Worm (Caenorhabditis elegans) whole organism, L4 larva: ENCODE results near the gene srw-24.

Source experiments
- F26F4.8 ChIP-seq: fragments of 200-800 bp; sonication (Bioruptor generic); conservative IDR thresholded peaks from 2 replicates; pipeline ENCODE4 v1.3.6; 2022; ENCODE audit warnings: missing genetic modification characterization, missing compliant biosample characterization
- F37D6.2 ChIP-seq: sonication (generic microtip); optimal IDR thresholded peaks from 2 replicates; lab custom pipeline; 2016; ENCODE audit warnings: mild to moderate bottlenecking, missing genetic modification characterization, missing compliant biosample characterization
- F49E8.2 ChIP-seq: sonication (generic microtip); optimal IDR thresholded peaks from 2 replicates; lab custom pipeline; 2016; ENCODE audit warnings: missing compliant biosample characterization, mild to moderate bottlenecking, missing genetic modification characterization, borderline replicate concordance
- R02D3.7 ChIP-seq: fragments of 150-350 bp; sonication (generic microtip); optimal IDR thresholded peaks from 3 replicates; lab custom pipeline; 2014; ENCODE audit warnings: missing biosample characterization, missing genetic modification characterization
- Y48G9A.11 ChIP-seq: fragments of 200-800 bp; sonication (Bioruptor generic); IDR thresholded peaks from 2 replicates; pipeline ENCODE4 v1.3.6; 2022; ENCODE audit warnings: missing genetic modification reagents, missing genetic modification characterization, missing compliant biosample characterization
- Y75B8A.6 ChIP-seq: fragments of 200-800 bp; sonication (Bioruptor generic); IDR thresholded peaks from 2 replicates; pipeline ENCODE4 v1.3.6; 2022; ENCODE audit warnings: missing genetic modification reagents, missing genetic modification characterization, missing compliant biosample characterization
- ZK546.5 ChIP-seq, 2 experiments: sonication (generic microtip); optimal IDR thresholded peaks; 2 replicates each; lab custom pipeline; 2017; ENCODE audit warnings: missing biosample characterization in 2 of 2, missing genetic modification characterization in 2 of 2
- arid-1 ChIP-seq: fragments of 200-800 bp; sonication (Bioruptor generic); conservative IDR thresholded peaks from 2 replicates; pipeline ENCODE4 v1.3.6; 2022; ENCODE audit warnings: missing genetic modification reagents, missing genetic modification characterization, missing compliant biosample characterization
- ceh-20 ChIP-seq: fragments of 200-800 bp; sonication (Bioruptor generic); IDR thresholded peaks from 2 replicates; pipeline ENCODE4 v1.3.6; 2022; ENCODE audit warnings: missing genetic modification reagents, missing genetic modification characterization, missing compliant biosample characterization
- ceh-28 ChIP-seq: fragments of 150-350 bp; optimal IDR thresholded peaks from 2 replicates; lab custom pipeline; 2014; ENCODE audit warnings: missing biosample characterization, missing genetic modification reagents, missing genetic modification characterization
- ces-1 ChIP-seq: fragments of 150-350 bp; sonication (generic microtip); optimal IDR thresholded peaks from 4 replicates; lab custom pipeline; 2014; ENCODE audit warnings: missing biosample characterization, missing genetic modification reagents, missing genetic modification characterization
- cey-2 ChIP-seq: sonication (generic microtip); optimal IDR thresholded peaks from 3 replicates; lab custom pipeline; 2017; ENCODE audit warnings: missing genetic modification characterization, mild to moderate bottlenecking, missing compliant biosample characterization, antibody characterized with exemption, borderline replicate concordance; ENCODE audit not compliant: insufficient read depth
- ctbp-1 ChIP-seq: fragments of 200-800 bp; sonication (Bioruptor generic); IDR thresholded peaks from 2 replicates; pipeline ENCODE4 v1.3.6; 2022; ENCODE audit warnings: missing genetic modification reagents, missing genetic modification characterization, missing compliant biosample characterization
- daf-12 ChIP-seq: fragments of 150-350 bp; optimal IDR thresholded peaks from 2 replicates; lab custom pipeline; 2014; ENCODE audit warnings: missing biosample characterization, missing genetic modification reagents, missing genetic modification characterization
- daf-16 ChIP-seq, 3 experiments: sonication (generic microtip); optimal IDR thresholded peaks; 2 replicates each; lab custom pipeline; 2016 to 2017; ENCODE audit warnings: missing genetic modification characterization in 3 of 3, missing genetic modification reagents in 3 of 3, mild to moderate bottlenecking in 2 of 3, missing compliant biosample characterization in 2 of 3, missing biosample characterization in 1 of 3, moderate library complexity in 1 of 3
- dmd-6 ChIP-seq: fragments of 200-800 bp; sonication (Bioruptor generic); IDR thresholded peaks from 2 replicates; pipeline ENCODE4 v1.3.6; 2022; ENCODE audit warnings: missing genetic modification reagents, missing genetic modification characterization, missing compliant biosample characterization
- dmd-8 ChIP-seq: fragments of 200-800 bp; sonication (Bioruptor generic); IDR thresholded peaks from 2 replicates; pipeline ENCODE4 v1.3.6; 2022; ENCODE audit warnings: missing genetic modification characterization, missing compliant biosample characterization
- dmd-9 ChIP-seq: fragments of 200-800 bp; sonication (Bioruptor generic); IDR thresholded peaks from 2 replicates; pipeline ENCODE4 v1.3.6; 2022; ENCODE audit warnings: missing genetic modification reagents, missing genetic modification characterization, missing compliant biosample characterization
- duxl-1 ChIP-seq: sonication (generic microtip); optimal IDR thresholded peaks from 2 replicates; lab custom pipeline; 2016; ENCODE audit warnings: mild to moderate bottlenecking, missing genetic modification characterization, moderate library complexity, missing compliant biosample characterization; ENCODE audit not compliant: poor library complexity
- egl-27 ChIP-seq: sonication (generic microtip); optimal IDR thresholded peaks from 3 replicates; lab custom pipeline; 2017; ENCODE audit warnings: missing biosample characterization, missing genetic modification reagents, missing genetic modification characterization
- hif-1 ChIP-seq, 2 experiments: sonication (generic microtip); optimal IDR thresholded peaks; 2 replicates each; lab custom pipeline; 2016 to 2017; ENCODE audit warnings: missing compliant biosample characterization in 2 of 2, missing genetic modification characterization in 2 of 2, missing genetic modification reagents in 2 of 2, missing genotype in 2 of 2, mild to moderate bottlenecking in 1 of 2
- lin-1 ChIP-seq: fragments of 200-800 bp; sonication (Bioruptor generic); IDR thresholded peaks from 2 replicates; pipeline ENCODE4 v1.3.6; 2022; ENCODE audit warnings: missing genetic modification reagents, missing genetic modification characterization, missing compliant biosample characterization
- lin-13 ChIP-seq: fragments of 150-350 bp; optimal IDR thresholded peaks from 2 replicates; lab custom pipeline; 2014; ENCODE audit warnings: missing biosample characterization, missing genetic modification reagents, missing genetic modification characterization
- lin-38 ChIP-seq: fragments of 200-800 bp; sonication (Bioruptor generic); IDR thresholded peaks from 2 replicates; pipeline ENCODE4 v1.3.6; 2022; ENCODE audit warnings: missing genetic modification reagents, missing genetic modification characterization, missing compliant biosample characterization
- lsy-2 ChIP-seq, 2 experiments: fragments of 150-350 bp in 1 of 2; sonication (generic microtip) in 1 of 2; optimal IDR thresholded peaks; 2 replicates each; lab custom pipeline; 2014 to 2017; ENCODE audit warnings: missing biosample characterization in 2 of 2, missing genetic modification characterization in 2 of 2
- mdl-1 ChIP-seq, 2 experiments: fragments of 150-350 bp in 1 of 2; sonication (generic microtip) in 1 of 2; optimal IDR thresholded peaks; 2 replicates each; lab custom pipeline; 2014 to 2017; ENCODE audit warnings: missing biosample characterization in 2 of 2, missing genetic modification characterization in 2 of 2
- nhr-102 ChIP-seq: sonication (generic microtip); optimal IDR thresholded peaks from 2 replicates; lab custom pipeline; 2016; ENCODE audit warnings: mild to moderate bottlenecking, missing genetic modification characterization, moderate library complexity, missing compliant biosample characterization
- nhr-111 ChIP-seq: fragments of 200-800 bp; sonication (Bioruptor generic); optimal IDR thresholded peaks from 2 replicates; lab custom pipeline; 2018; ENCODE audit warnings: mild to moderate bottlenecking, missing genetic modification characterization, missing compliant biosample characterization
- nhr-25 ChIP-seq: sonication (generic microtip); optimal IDR thresholded peaks from 2 replicates; lab custom pipeline; 2017; ENCODE audit warnings: missing genetic modification characterization, mild to moderate bottlenecking, missing compliant biosample characterization, antibody characterized with exemption, moderate library complexity, borderline replicate concordance; ENCODE audit not compliant: insufficient read depth
- nhr-42 ChIP-seq: fragments of 200-800 bp; sonication (Bioruptor generic); IDR thresholded peaks from 2 replicates; pipeline ENCODE4 v1.3.6; 2022; ENCODE audit warnings: missing genetic modification characterization, missing compliant biosample characterization
- nhr-48 ChIP-seq: sonication (generic microtip); optimal IDR thresholded peaks from 2 replicates; lab custom pipeline; 2016; ENCODE audit warnings: mild to moderate bottlenecking, missing genetic modification characterization, missing compliant biosample characterization
- nhr-6 ChIP-seq: fragments of 150-350 bp; optimal IDR thresholded peaks from 2 replicates; lab custom pipeline; 2014; ENCODE audit warnings: missing biosample characterization, missing genetic modification characterization
- nhr-77 ChIP-seq: fragments of 150-350 bp; optimal IDR thresholded peaks from 2 replicates; lab custom pipeline; 2014; ENCODE audit warnings: missing biosample characterization, missing genetic modification characterization
- pha-4 ChIP-seq, 2 experiments: fragments of 150-350 bp in 1 of 2; fragments of 200-800 bp in 1 of 2; sonication (Bioruptor generic) in 1 of 2; IDR thresholded peaks in 1 of 2; optimal IDR thresholded peaks in 1 of 2; 2 replicates each; pipeline versions ENCODE4 v1.3.6 to Lab custom; 2014 to 2022; ENCODE audit warnings: missing genetic modification characterization in 2 of 2, missing genetic modification reagents in 2 of 2, missing biosample characterization in 1 of 2, missing compliant biosample characterization in 1 of 2
- pqm-1 ChIP-seq: sonication (generic microtip); optimal IDR thresholded peaks from 2 replicates; lab custom pipeline; 2017; ENCODE audit warnings: missing biosample characterization, missing genetic modification characterization
- sdz-12 ChIP-seq: fragments of 200-800 bp; sonication (Bioruptor generic); optimal IDR thresholded peaks from 2 replicates; lab custom pipeline; 2018; ENCODE audit warnings: mild to moderate bottlenecking, missing genetic modification characterization, missing compliant biosample characterization
- set-16 ChIP-seq: fragments of 200-800 bp; sonication (Bioruptor generic); IDR thresholded peaks from 2 replicates; pipeline ENCODE4 v1.3.6; 2022; ENCODE audit warnings: missing genetic modification reagents, missing genetic modification characterization, missing compliant biosample characterization
- snpc-1.2 ChIP-seq: fragments of 200-800 bp; sonication (Bioruptor generic); IDR thresholded peaks from 2 replicates; pipeline ENCODE4 v1.3.6; 2022; ENCODE audit warnings: missing genetic modification reagents, missing genetic modification characterization, missing compliant biosample characterization
- spr-3 ChIP-seq: fragments of 200-800 bp; sonication (Bioruptor generic); optimal IDR thresholded peaks from 2 replicates; lab custom pipeline; 2018; ENCODE audit warnings: mild to moderate bottlenecking, missing genetic modification characterization, missing compliant biosample characterization
- tag-97 ChIP-seq: fragments of 200-800 bp; sonication (Bioruptor generic); IDR thresholded peaks from 2 replicates; pipeline ENCODE4 v1.3.6; 2022; ENCODE audit warnings: missing genetic modification characterization, missing compliant biosample characterization
- tra-1 ChIP-seq: fragments of 200-800 bp; sonication (Bioruptor generic); IDR thresholded peaks from 2 replicates; pipeline ENCODE4 v1.3.6; 2022; ENCODE audit warnings: missing genetic modification reagents, missing genetic modification characterization, missing compliant biosample characterization
- unc-130 ChIP-seq: sonication (generic microtip); optimal IDR thresholded peaks from 2 replicates; lab custom pipeline; 2016; ENCODE audit warnings: missing genetic modification reagents, missing genetic modification characterization, missing compliant biosample characterization
- unc-62 ChIP-seq, 3 experiments: fragments of 150-350 bp in 1 of 3; sonication (generic microtip); optimal IDR thresholded peaks in 2 of 3; peaks in 1 of 3; 1 replicate in 1 of 3; 2 replicates in 2 of 3; lab custom pipeline; 2014 to 2017; ENCODE audit warnings: missing biosample characterization in 3 of 3, missing genetic modification characterization in 3 of 3, missing genetic modification reagents in 3 of 3, missing genotype in 1 of 3
- vab-7 ChIP-seq: fragments of 200-800 bp; sonication (Bioruptor generic); IDR thresholded peaks from 2 replicates; pipeline ENCODE4 v1.3.6; 2022; ENCODE audit warnings: missing genetic modification reagents, missing genetic modification characterization, missing compliant biosample characterization

The srw-24 gene

ce11 chrV:15184097-15185040 lies 39.4 kb upstream of the srw-24 start, which contains the start of gene Y75B12B.1 (continued):
- TF ChIP-seq F26F4.8 (no peak), lsy-2 (tag; optimal IDR thresholded peaks at IDR 0.05; lab: Kevin White, UChicago) (no peak), egl-27 (tag; lab: Kevin White, UChicago) (no peak), nhr-6 (tag; lab: Kevin White, UChicago) (no peak), F37D6.2 (tag; lab: Kevin White, UChicago) (no peak), daf-16 (GFP tag; optimal IDR thresholded peaks at IDR 0.05; lab: Kevin White, UChicago) (no peak), daf-16 (tag; optimal IDR thresholded peaks at IDR 0.05; lab: Kevin White, UChicago) (no peak), nhr-111 (GFP tag; lab: Kevin White, UChicago) (no peak), F49E8.2 (peak; percentile 78), sdz-12 (GFP tag; lab: Kevin White, UChicago) (no peak), lin-38 (peak; percentile 74), ctbp-1 (GFP tag; lab: Robert Waterston, UW) (no peak), ceh-20 (GFP tag; lab: Robert Waterston, UW) (no peak), vab-7 (GFP tag; lab: Robert Waterston, UW) (no peak), Y75B8A.6 (GFP tag; lab: Robert Waterston, UW) (no peak), snpc-1.2 (GFP tag; lab: Robert Waterston, UW) (0 out of 2 replicates have a peak, but pooled peaks have one; percentile 39), ces-1 (GFP tag; lab: Kevin White, UChicago) (no peak)

DNA sequence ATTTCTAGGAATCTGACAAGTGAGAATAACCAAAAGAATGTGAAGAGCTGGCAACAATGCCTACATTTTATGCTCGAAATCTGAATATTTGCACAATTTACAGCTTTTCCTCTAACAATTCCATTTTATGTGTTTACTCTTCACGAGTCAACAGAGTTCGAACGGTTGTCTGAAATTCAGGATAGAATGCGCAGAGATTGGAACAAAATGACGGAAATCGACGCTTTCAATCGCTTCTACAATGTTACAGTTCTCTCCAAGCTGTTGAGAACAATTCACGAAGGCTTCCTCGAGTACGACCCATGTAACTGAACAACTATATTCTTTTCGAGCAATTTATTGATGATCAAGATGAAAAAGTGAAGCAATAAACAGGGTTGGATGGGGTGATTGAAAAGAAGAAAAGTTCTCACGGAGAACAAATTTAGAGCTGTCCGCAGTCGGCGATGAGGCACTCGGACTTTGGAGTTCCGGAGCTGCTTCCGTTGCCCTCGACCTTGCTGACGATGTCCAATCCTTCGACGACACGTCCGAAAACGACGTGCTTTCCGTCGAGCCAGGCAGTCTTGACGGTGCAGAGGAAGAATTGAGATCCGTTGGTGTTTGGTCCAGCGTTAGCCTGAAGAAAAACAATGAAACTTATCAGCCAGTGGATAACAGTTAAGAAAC lies 37.4 kb upstream of the srw-24 start, which contains the start of gene Y75B12B.3:
Gene Y75B12B.3 (minus strand): TSS at position 21 of the 669 bp plus-strand sequence.
- TF ChIP-seq R02D3.7: no peak
- no peak for TF ChIP-seq spr-3
- TF ChIP-seq nhr-25: no peak
- TF ChIP-seq dmd-8: 0 out of 2 replicates have a peak, but pooled peaks have one; percentile 4
- TF ChIP-seq set-16 (GFP tag; lab: Robert Waterston, UW): peak; percentile 65
- TF ChIP-seq unc-62 (GFP tag; optimal IDR thresholded peaks at IDR 0.05 in 1 of 2; lab: Kevin White, UChicago): no peak
- no peak for TF ChIP-seq unc-62 (tag; optimal IDR thresholded peaks at IDR 0.05; lab: Kevin White, UChicago)
- no peak for TF ChIP-seq nhr-77 (tag; lab: Kevin White, UChicago)
- peak; percentile 46; the same call in 1 of the 2 replicates for TF ChIP-seq Y48G9A.11 (GFP tag; lab: Robert Waterston, UW)
- no peak for TF ChIP-seq daf-12 (tag; lab: Kevin White, UChicago)
- no peak for TF ChIP-seq cey-2 (tag; lab: Kevin White, UChicago)
- no peak for TF ChIP-seq nhr-48 (tag; lab: Kevin White, UChicago)
- TF ChIP-seq dmd-9 (GFP tag; lab: Robert Waterston, UW): no peak
- TF ChIP-seq ceh-28 (tag; lab: Kevin White, UChicago): no peak
- no peak for TF ChIP-seq dmd-6 (GFP tag; lab: Robert Waterston, UW)
- TF ChIP-seq tra-1 (GFP tag; lab: Robert Waterston, UW): no peak
- peak; percentile 39; the same call in 1 of the 2 replicates for TF ChIP-seq arid-1 (GFP tag; lab: Robert Waterston, UW)
- TF ChIP-seq hif-1 (tag; optimal IDR thresholded peaks at IDR 0.05; lab: Kevin White, UChicago): no peak
- TF ChIP-seq tag-97 (GFP tag; lab: Robert Waterston, UW): no peak
- TF ChIP-seq nhr-42 (GFP tag; lab: Robert Waterston, UW): no peak
- no peak for TF ChIP-seq duxl-1
- TF ChIP-seq lin-1 (GFP tag; lab: Robert Waterston, UW): no peak
- no peak for TF ChIP-seq pqm-1 (tag; lab: Kevin White, UChicago)
- no peak for TF ChIP-seq mdl-1 (tag; optimal IDR thresholded peaks at IDR 0.05; lab: Kevin White, UChicago)
- peak; percentile 26 for TF ChIP-seq unc-130 (GFP tag; lab: Kevin White, UChicago)
- no peak; the same call in 1 of the 2 replicates for TF ChIP-seq pha-4 (GFP tag; IDR thresholded peaks at IDR 0.05; lab: Robert Waterston, UW)
- TF ChIP-seq pha-4 (tag; optimal IDR thresholded peaks at IDR 0.05; lab: Kevin White, UChicago): no peak
- TF ChIP-seq ZK546.5 (tag; optimal IDR thresholded peaks at IDR 0.05; lab: Kevin White, UChicago): no peak
- TF ChIP-seq nhr-102 (tag; lab: Kevin White, UChicago): peak; percentile 2
- peak; percentile 1 for TF ChIP-seq lin-13 (GFP tag; lab: Kevin White, UChicago)
